Fruit fly (Drosophila melanogaster) Kc167 (cell line): Measurements from ENCODE around the gene CG17928.

Source experiments
- insv ChIP-seq: fragments of >200 bp; optimal IDR thresholded peaks from 3 replicates; lab custom pipeline; 2018; ENCODE audit warnings: missing external identifiers
- psq ChIP-seq: fragments of >200 bp; optimal IDR thresholded peaks from 2 replicates; lab custom pipeline; 2017; ENCODE audit warnings: missing external identifiers

DNA sequence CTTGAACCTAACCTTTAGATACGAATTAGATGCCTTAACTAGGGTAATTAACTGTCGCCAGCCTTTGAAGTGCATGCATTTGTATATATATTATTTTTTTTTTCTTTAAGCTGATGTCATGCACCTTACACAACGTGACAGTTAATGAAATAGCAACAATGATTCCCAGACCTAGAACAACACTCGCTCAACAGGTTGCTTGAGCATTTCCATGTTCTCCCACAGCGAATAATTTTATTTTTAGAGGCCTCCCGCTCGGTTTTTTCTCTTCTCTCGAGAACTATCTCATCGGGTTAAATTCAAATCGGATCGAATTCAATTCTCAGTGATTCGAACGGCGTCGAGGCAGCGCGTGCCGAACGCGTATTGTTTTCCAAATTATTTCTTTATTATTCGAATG lies 7.3 kb downstream of the CG17928 start, which contains the start of gene Ugt37D1:
- TF ChIP-seq psq (no peak), insv (lab: Kevin White, UChicago) (no peak)
